Worm (Caenorhabditis elegans) whole organism, late embryonic: Measurements from ENCODE around the gene F36H5.9.

Experiments used
- C38D4.7 ChIP-seq: fragments of 200-800 bp; sonication (Bioruptor generic); optimal IDR thresholded peaks from 2 replicates; lab custom pipeline; 2018; ENCODE audit warnings: mild to moderate bottlenecking, missing genetic modification characterization, moderate library complexity, missing compliant biosample characterization
- K09A11.1 ChIP-seq: sonication (generic microtip); optimal IDR thresholded peaks from 2 replicates; lab custom pipeline; 2017; ENCODE audit warnings: antibody characterized with exemption, mild to moderate bottlenecking, missing genetic modification characterization, missing compliant biosample characterization; ENCODE audit not compliant: insufficient read depth
- T23F11.4 ChIP-seq: fragments of 200-800 bp; sonication (Bioruptor generic); optimal IDR thresholded peaks from 2 replicates; lab custom pipeline; 2018; ENCODE audit warnings: mild to moderate bottlenecking, missing genetic modification characterization, missing compliant biosample characterization
- ahr-1 ChIP-seq: sonication (generic microtip); optimal IDR thresholded peaks from 2 replicates; lab custom pipeline; 2016; ENCODE audit warnings: missing genetic modification characterization, missing compliant biosample characterization
- ama-1 ChIP-seq: fragments of 150-350 bp; optimal IDR thresholded peaks from 2 replicates; lab custom pipeline; 2014
- ceh-14 ChIP-seq: sonication (generic microtip); optimal IDR thresholded peaks from 2 replicates; lab custom pipeline; 2016; ENCODE audit warnings: missing genotype, missing genetic modification characterization, missing compliant biosample characterization
- ceh-2 ChIP-seq: sonication (generic microtip); optimal IDR thresholded peaks from 2 replicates; lab custom pipeline; 2016; ENCODE audit warnings: missing genotype, missing genetic modification characterization, missing compliant biosample characterization
- ceh-30 ChIP-seq: fragments of 150-350 bp; optimal IDR thresholded peaks from 2 replicates; lab custom pipeline; 2014; ENCODE audit warnings: missing biosample characterization, missing genetic modification characterization
- ceh-45 ChIP-seq: fragments of 200-800 bp; sonication (Bioruptor generic); IDR thresholded peaks from 2 replicates; pipeline ENCODE4 v1.3.6; 2022; ENCODE audit warnings: missing genetic modification reagents, missing genetic modification characterization, missing compliant biosample characterization
- ceh-48 ChIP-seq: sonication (generic microtip); optimal IDR thresholded peaks from 2 replicates; lab custom pipeline; 2016; ENCODE audit warnings: missing genetic modification characterization, inconsistent platforms, missing compliant biosample characterization
- ceh-9 ChIP-seq: sonication (generic microtip); optimal IDR thresholded peaks from 2 replicates; lab custom pipeline; 2016; ENCODE audit warnings: mild to moderate bottlenecking, missing genetic modification characterization, inconsistent platforms, missing compliant biosample characterization
- dve-1 ChIP-seq: sonication (generic microtip); optimal IDR thresholded peaks from 2 replicates; lab custom pipeline; 2017; ENCODE audit warnings: antibody characterized with exemption, mild to moderate bottlenecking, missing genetic modification characterization, missing compliant biosample characterization
- elt-2 ChIP-seq: sonication (generic microtip); optimal IDR thresholded peaks from 2 replicates; lab custom pipeline; 2016; ENCODE audit warnings: missing genetic modification reagents, missing genetic modification characterization, missing compliant biosample characterization
- eyg-1 ChIP-seq: sonication (generic microtip); optimal IDR thresholded peaks from 2 replicates; lab custom pipeline; 2016; ENCODE audit warnings: missing genotype, missing genetic modification characterization, missing compliant biosample characterization
- fkh-10 ChIP-seq: fragments of 150-350 bp; optimal IDR thresholded peaks from 2 replicates; lab custom pipeline; 2014; ENCODE audit warnings: missing biosample characterization, missing genetic modification reagents, missing genetic modification characterization
- gmeb-2 ChIP-seq: sonication (generic microtip); optimal IDR thresholded peaks from 2 replicates; lab custom pipeline; 2016; ENCODE audit warnings: missing genetic modification characterization, inconsistent platforms, missing compliant biosample characterization
- hlh-13 ChIP-seq: fragments of 200-800 bp; sonication (Bioruptor generic); optimal IDR thresholded peaks from 2 replicates; lab custom pipeline; 2018; ENCODE audit warnings: mild to moderate bottlenecking, missing genetic modification characterization, missing compliant biosample characterization
- hlh-15 ChIP-seq: sonication (generic microtip); optimal IDR thresholded peaks from 2 replicates; lab custom pipeline; 2016; ENCODE audit warnings: missing genetic modification characterization, missing compliant biosample characterization
- lin-11 ChIP-seq: fragments of 200-800 bp; sonication (Bioruptor generic); optimal IDR thresholded peaks from 2 replicates; lab custom pipeline; 2018; ENCODE audit warnings: mild to moderate bottlenecking, missing genetic modification characterization, missing compliant biosample characterization
- nhr-11 ChIP-seq: fragments of 150-350 bp; optimal IDR thresholded peaks from 2 replicates; lab custom pipeline; 2014; ENCODE audit warnings: missing biosample characterization, missing genetic modification characterization
- nhr-232 ChIP-seq: sonication (generic microtip); optimal IDR thresholded peaks from 2 replicates; lab custom pipeline; 2016; ENCODE audit warnings: missing genetic modification characterization, missing compliant biosample characterization
- npax-4 ChIP-seq: sonication (generic microtip); optimal IDR thresholded peaks from 2 replicates; lab custom pipeline; 2016; ENCODE audit warnings: missing genetic modification characterization, missing compliant biosample characterization
- pax-1 ChIP-seq: fragments of 150-350 bp; optimal IDR thresholded peaks from 2 replicates; lab custom pipeline; 2014; ENCODE audit warnings: missing biosample characterization, missing genetic modification characterization
- pha-2 ChIP-seq: sonication (generic microtip); optimal IDR thresholded peaks from 2 replicates; lab custom pipeline; 2017; ENCODE audit warnings: mild to moderate bottlenecking, missing genetic modification characterization, missing compliant biosample characterization
- pha-4 ChIP-seq: fragments of 150-350 bp; optimal IDR thresholded peaks from 2 replicates; lab custom pipeline; 2018; ENCODE audit warnings: missing biosample characterization, missing genetic modification reagents, missing genetic modification characterization
- rnt-1 ChIP-seq: sonication (generic microtip); optimal IDR thresholded peaks from 2 replicates; lab custom pipeline; 2016; ENCODE audit warnings: missing genetic modification characterization, missing compliant biosample characterization
- sdc-2 ChIP-seq: sonication (generic microtip); optimal IDR thresholded peaks from 2 replicates; lab custom pipeline; 2016; ENCODE audit warnings: missing genotype, missing genetic modification characterization, missing compliant biosample characterization
- sox-2 ChIP-seq: fragments of 200-800 bp; sonication (Bioruptor generic); IDR thresholded peaks from 2 replicates; pipeline ENCODE4 v1.3.6; 2022; ENCODE audit warnings: missing genetic modification reagents, missing genetic modification characterization, missing compliant biosample characterization
- syd-9 ChIP-seq: sonication (generic microtip); optimal IDR thresholded peaks from 2 replicates; lab custom pipeline; 2016; ENCODE audit warnings: mild to moderate bottlenecking, missing genetic modification characterization, moderate library complexity, missing compliant biosample characterization
- tbx-7 ChIP-seq: sonication (generic microtip); optimal IDR thresholded peaks from 2 replicates; lab custom pipeline; 2016; ENCODE audit warnings: missing genotype, missing genetic modification characterization, missing compliant biosample characterization
- unc-3 ChIP-seq, 2 experiments: fragments of 200-800 bp in 1 of 2; sonication (Bioruptor generic) in 1 of 2; sonication (generic microtip) in 1 of 2; conservative IDR thresholded peaks in 1 of 2; optimal IDR thresholded peaks in 1 of 2; 2 replicates each; pipeline versions ENCODE4 v1.3.6 to Lab custom; 2016 to 2022; ENCODE audit warnings: missing compliant biosample characterization in 2 of 2, missing genetic modification characterization in 2 of 2, missing genetic modification reagents in 1 of 2
- unc-42 ChIP-seq: sonication (generic microtip); optimal IDR thresholded peaks from 2 replicates; lab custom pipeline; 2016; ENCODE audit warnings: missing genotype, missing genetic modification characterization, missing compliant biosample characterization
- unc-86 ChIP-seq: sonication (generic microtip); optimal IDR thresholded peaks from 2 replicates; lab custom pipeline; 2016; ENCODE audit warnings: missing genetic modification characterization, missing compliant biosample characterization
- zip-5 ChIP-seq: sonication (generic microtip); optimal IDR thresholded peaks from 2 replicates; lab custom pipeline; 2016; ENCODE audit warnings: missing genetic modification characterization, missing compliant biosample characterization
- ztf-16 ChIP-seq: sonication (generic microtip); optimal IDR thresholded peaks from 2 replicates; lab custom pipeline; 2017; ENCODE audit warnings: missing genetic modification characterization, missing compliant biosample characterization

F36H5.9 gene

ce11 chrII:1752990-1753389 is at the start of gene F36H5.9:
TSS of gene F36H5.9 (minus strand) at chrII:1753090.
- TF ChIP-seq unc-3 (GFP tag; conservative IDR thresholded peaks at IDR 0.05; lab: Robert Waterston, UW) = no peak
- TF ChIP-seq unc-3 (tag; optimal IDR thresholded peaks at IDR 0.05; lab: Kevin White, UChicago) = no peak
- no peak for TF ChIP-seq sox-2 (GFP tag; lab: Robert Waterston, UW)
- TF ChIP-seq pax-1 (tag; lab: Kevin White, UChicago) = no peak
- no peak for TF ChIP-seq ztf-16 (tag; lab: Kevin White, UChicago)
- no peak for TF ChIP-seq npax-4 (tag; lab: Kevin White, UChicago)
- no peak for TF ChIP-seq pha-4 (tag; lab: Kevin White, UChicago)
- no peak for TF ChIP-seq ceh-2 (tag; lab: Kevin White, UChicago)
- TF ChIP-seq hlh-13 (GFP tag; lab: Kevin White, UChicago) = no peak

ce11 chrII:1788087-1788486 is 35.2 kb upstream of the F36H5.9 start, which contains the start of the genes C08F1.6 and fbxb-13:
TSS of gene C08F1.6 (minus strand) at chrII:1788187.
TSS of gene fbxb-13 (plus strand) at chrII:1788277.
- no peak for TF ChIP-seq sdc-2 (tag; lab: Kevin White, UChicago)
- no peak for TF ChIP-seq C38D4.7
- TF ChIP-seq tbx-7 (tag; lab: Kevin White, UChicago) = no peak
- TF ChIP-seq elt-2 (tag; lab: Kevin White, UChicago) = no peak
- no peak for TF ChIP-seq ceh-48
- TF ChIP-seq nhr-232 (tag; lab: Kevin White, UChicago) = no peak
- TF ChIP-seq unc-86 (tag; lab: Kevin White, UChicago) = no peak
- no peak for TF ChIP-seq syd-9 (tag; lab: Kevin White, UChicago)
- no peak for TF ChIP-seq K09A11.1 (tag; lab: Kevin White, UChicago)

ce11 chrII:1787208-1787607 is 34.3 kb upstream of the F36H5.9 start:
- no peak for TF ChIP-seq pax-1 (tag; lab: Kevin White, UChicago)
- no peak for TF ChIP-seq pha-2 (tag; lab: Kevin White, UChicago)
- TF ChIP-seq syd-9 (tag; lab: Kevin White, UChicago) = no peak
- no peak for TF ChIP-seq eyg-1 (tag; lab: Kevin White, UChicago)
- TF ChIP-seq dve-1 (tag; lab: Kevin White, UChicago) = no peak
- no peak for TF ChIP-seq zip-5 (tag; lab: Kevin White, UChicago)
- TF ChIP-seq K09A11.1 (tag; lab: Kevin White, UChicago) = no peak
- no peak for TF ChIP-seq ceh-9
- TF ChIP-seq unc-3 (GFP tag; conservative IDR thresholded peaks at IDR 0.05; lab: Robert Waterston, UW) = no peak
- no peak for TF ChIP-seq unc-3 (tag; optimal IDR thresholded peaks at IDR 0.05; lab: Kevin White, UChicago)
- no peak for TF ChIP-seq ceh-30 (tag; lab: Kevin White, UChicago)
- no peak for TF ChIP-seq ceh-14
- TF ChIP-seq hlh-15 = no peak
- no peak for TF ChIP-seq ceh-48
- TF ChIP-seq ceh-45 (GFP tag; lab: Robert Waterston, UW) = no peak
- no peak for TF ChIP-seq elt-2 (tag; lab: Kevin White, UChicago)
- TF ChIP-seq fkh-10 (GFP tag; lab: Kevin White, UChicago) = no peak
- no peak for TF ChIP-seq T23F11.4 (GFP tag; lab: Kevin White, UChicago)
- TF ChIP-seq hlh-13 (GFP tag; lab: Kevin White, UChicago) = no peak

ce11 chrII:1786209-1786608 is 33.3 kb upstream of the F36H5.9 start, which contains the start of gene C08F1.10:
TSS of gene C08F1.10 (minus strand) at chrII:1786309.
- TF ChIP-seq nhr-11 (no peak), lin-11 (no peak), zip-5 (tag; lab: Kevin White, UChicago) (no peak), ama-1 (no peak), ahr-1 (tag; lab: Kevin White, UChicago) (no peak), dve-1 (tag; lab: Kevin White, UChicago) (no peak), sox-2 (GFP tag; lab: Robert Waterston, UW) (no peak), unc-42 (tag; lab: Kevin White, UChicago) (no peak), gmeb-2 (tag; lab: Kevin White, UChicago) (no peak), rnt-1 (tag; lab: Kevin White, UChicago) (no peak), eyg-1 (tag; lab: Kevin White, UChicago) (no peak), hlh-15 (no peak)
